Worm (Caenorhabditis elegans) whole organism, young adult: ENCODE results near the gene F45F2.9.

Experiments
- B0261.1 ChIP-seq: sonication (generic microtip); optimal IDR thresholded peaks from 2 replicates; lab custom pipeline; 2016; ENCODE audit warnings: mild to moderate bottlenecking, missing genetic modification characterization, moderate library complexity, missing compliant biosample characterization
- C17E4.6 ChIP-seq: fragments of 200-800 bp; sonication (Bioruptor generic); IDR thresholded peaks from 2 replicates; pipeline ENCODE4 v1.3.6; 2022; ENCODE audit warnings: missing genetic modification reagents, missing genetic modification characterization, missing compliant biosample characterization
- ama-1 ChIP-seq, 3 experiments: fragments of 150-350 bp in 1 of 3; sonication (generic microtip) in 2 of 3; optimal IDR thresholded peaks; 2 replicates each; lab custom pipeline; 2014 to 2018; ENCODE audit warnings: missing biosample characterization in 2 of 3, missing genetic modification characterization in 2 of 3, missing genetic modification reagents in 2 of 3
- bed-1 ChIP-seq: fragments of 200-800 bp; sonication (Bioruptor generic); IDR thresholded peaks from 2 replicates; pipeline ENCODE4 v1.3.6; 2022; ENCODE audit warnings: missing genetic modification reagents, missing genetic modification characterization, missing compliant biosample characterization
- chd-7 ChIP-seq: sonication (generic microtip); optimal IDR thresholded peaks from 2 replicates; lab custom pipeline; 2016; ENCODE audit warnings: mild to moderate bottlenecking, missing genetic modification characterization, moderate library complexity, missing compliant biosample characterization
- nfya-2 ChIP-seq: fragments of 200-800 bp; sonication (Bioruptor generic); IDR thresholded peaks from 2 replicates; pipeline ENCODE4 v1.3.6; 2022; ENCODE audit warnings: missing genetic modification reagents, missing genetic modification characterization, missing compliant biosample characterization
- rec-8 ChIP-seq, 2 experiments: sonication (generic microtip); optimal IDR thresholded peaks; 2 replicates each; lab custom pipeline; 2016; ENCODE audit warnings: mild to moderate bottlenecking in 2 of 2, missing genetic modification characterization in 2 of 2, missing genetic modification reagents in 2 of 2, missing genotype in 2 of 2, missing biosample characterization in 1 of 2, missing compliant biosample characterization in 1 of 2, moderate library complexity in 1 of 2
- snpc-4 ChIP-seq, 5 experiments: fragments of 150-350 bp in 1 of 5; sonication (generic microtip) in 4 of 5; optimal IDR thresholded peaks; 2 replicates each; lab custom pipeline; 2014 to 2018; ENCODE audit warnings: missing genetic modification characterization in 5 of 5, missing biosample characterization in 3 of 5, antibody characterized with exemption in 2 of 5, mild to moderate bottlenecking in 2 of 5, missing compliant biosample characterization in 2 of 5, missing genotype in 2 of 5, moderate library complexity in 2 of 5, missing genetic modification reagents in 1 of 5
- unc-130 ChIP-seq: sonication (generic microtip); optimal IDR thresholded peaks from 2 replicates; lab custom pipeline; 2016; ENCODE audit warnings: missing genetic modification reagents, missing genetic modification characterization, missing compliant biosample characterization
- unc-62 ChIP-seq: fragments of 150-350 bp; optimal IDR thresholded peaks from 2 replicates; lab custom pipeline; 2014; ENCODE audit warnings: missing biosample characterization, missing genetic modification reagents, missing genetic modification characterization

- no peak for TF ChIP-seq chd-7
- TF ChIP-seq rec-8 (tag; optimal IDR thresholded peaks at IDR 0.05; lab: Kevin White, UChicago), result no peak
- TF ChIP-seq unc-62 (GFP tag; lab: Kevin White, UChicago), result no peak
- no peak for TF ChIP-seq B0261.1 (tag; lab: Kevin White, UChicago)
- TF ChIP-seq bed-1 (GFP tag; lab: Robert Waterston, UW), result no peak
- no peak for TF ChIP-seq unc-130
- no peak for TF ChIP-seq nfya-2
- TF ChIP-seq C17E4.6 (GFP tag; lab: Robert Waterston, UW), result no peak
- TF ChIP-seq ama-1 (optimal IDR thresholded peaks at IDR 0.05; lab: Kevin White, UChicago), result no peak
- no peak for TF ChIP-seq ama-1 (GFP tag; optimal IDR thresholded peaks at IDR 0.05; lab: Kevin White, UChicago)
- TF ChIP-seq snpc-4 (GFP tag; optimal IDR thresholded peaks at IDR 0.05; lab: Kevin White, UChicago), result no peak
- no peak for TF ChIP-seq snpc-4 (tag; optimal IDR thresholded peaks at IDR 0.05; lab: Kevin White, UChicago)
These were observed 5.6 kb upstream of the F45F2.9 start, which contains the start of gene F45F2.10 for ce11 chrV:8518822-8519392.
